Fruit fly (Drosophila melanogaster): ENCODE measurements around the gene Nepl17.

The Nepl17 gene

DNA sequence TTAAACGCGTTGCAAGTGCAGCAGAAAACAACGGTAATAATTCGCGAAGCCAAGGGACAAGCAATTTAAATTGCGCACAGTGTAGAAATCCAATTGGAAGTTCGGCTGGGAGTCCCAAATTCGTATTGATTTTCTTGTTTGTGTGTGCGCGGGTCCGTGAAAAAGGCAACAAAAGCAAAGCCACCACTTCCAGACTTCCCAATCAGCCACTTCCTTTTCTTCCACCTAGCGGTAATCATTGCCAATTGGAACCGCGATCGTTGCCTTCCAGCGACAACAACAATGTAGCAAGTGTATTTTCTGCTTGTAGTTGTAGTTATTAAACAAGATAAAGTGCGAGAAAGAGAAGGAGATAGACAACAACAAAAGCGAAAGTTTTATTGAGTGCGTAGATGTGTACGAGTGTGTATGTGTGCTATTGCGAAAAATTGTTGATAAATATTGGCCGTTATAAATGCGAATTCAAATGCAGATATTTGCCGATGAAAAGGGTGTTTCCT is 27.3 kb upstream of the Nepl17 start:
- TF ChIP-seq Eip78C (GFP tag) (peak; percentile 39), CG8119 (GFP tag; IDR thresholded peaks at IDR 0.05) (0 out of 3 replicates have a peak, but pooled peaks have one; percentile 44), Eip75B (GFP tag; optimal IDR thresholded peaks at IDR 0.05) (peak; percentile 10), Ets96B (tag; optimal IDR thresholded peaks at IDR 0.05) (no peak), CG15336 (GFP tag; IDR thresholded peaks at IDR 0.05) (0 out of 2 replicates have a peak, but pooled peaks have one; percentile 10), Blimp-1 (GFP tag; optimal IDR thresholded peaks at IDR 0.05) (peak; percentile 88), CG6276 (GFP tag; optimal IDR thresholded peaks at IDR 0.05) (peak; percentile 9), achi (GFP tag; optimal IDR thresholded peaks at IDR 0.05) (no peak), eg (GFP tag; IDR thresholded peaks at IDR 0.05) (no peak), CG3032 (tag; optimal IDR thresholded peaks at IDR 0.05) (no peak), dsx (GFP tag; optimal IDR thresholded peaks at IDR 0.05; ENCODE audit: poor library complexity, severe bottlenecking) (peak; percentile 90), esn (GFP tag; optimal IDR thresholded peaks at IDR 0.05) (peak; percentile 48)

dm6 chr3R:28845981-28846380 is 26.7 kb upstream of the Nepl17 start:
- TF ChIP-seq Eip75B (GFP tag; optimal IDR thresholded peaks at IDR 0.05) = no peak
- TF ChIP-seq esn (GFP tag; optimal IDR thresholded peaks at IDR 0.05) = no peak
- 0 out of 3 replicates have a peak, but pooled peaks have one; percentile 22 for TF ChIP-seq eg (GFP tag; IDR thresholded peaks at IDR 0.05)
- peak; percentile 13 for TF ChIP-seq svp (GFP tag)

DNA sequence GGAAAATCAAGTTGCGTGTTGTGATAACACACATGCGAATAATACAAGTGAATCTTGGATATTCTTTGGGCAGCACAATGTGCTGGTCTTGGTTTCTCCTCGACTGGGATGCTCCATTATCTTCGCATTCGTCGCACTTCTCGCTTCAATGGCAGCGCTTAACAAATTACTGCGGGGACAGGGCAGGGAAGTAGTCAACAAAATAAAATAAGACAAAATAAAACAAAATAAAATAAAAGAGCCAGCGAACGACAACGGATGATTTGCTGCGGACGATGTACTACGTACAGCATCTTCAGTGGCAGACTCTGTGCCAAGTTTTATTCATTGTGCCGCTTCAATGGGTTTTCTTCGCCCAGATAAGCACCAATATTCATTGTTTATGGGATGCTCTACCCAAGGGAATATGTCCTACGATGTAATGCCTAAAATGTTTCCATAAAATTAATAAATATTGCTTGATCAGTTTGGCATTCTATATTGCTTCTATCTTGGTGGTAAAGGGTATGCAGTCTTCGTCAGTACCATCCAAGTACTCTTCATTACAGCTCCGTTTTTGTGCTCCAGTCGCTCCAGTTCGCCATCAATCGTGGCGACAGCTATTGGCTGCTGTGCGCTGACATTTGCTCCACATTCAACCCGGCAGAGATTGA is 25.7 kb upstream of the Nepl17 start:
- peak; percentile 66 for TF ChIP-seq CG16779 (tag; optimal IDR thresholded peaks at IDR 0.05)
- TF ChIP-seq vri (GFP tag; optimal IDR thresholded peaks at IDR 0.05) = no peak
- TF ChIP-seq CG6808 (GFP tag; optimal IDR thresholded peaks at IDR 0.05) = peak; percentile 88
- peak; percentile 74 for TF ChIP-seq CG3919 (GFP tag; optimal IDR thresholded peaks at IDR 0.05)
- peak; percentile 61 for TF ChIP-seq net (GFP tag; optimal IDR thresholded peaks at IDR 0.05)
- peak; percentile 66 for TF ChIP-seq achi (GFP tag; optimal IDR thresholded peaks at IDR 0.05)
- peak; percentile 52 for TF ChIP-seq CG8319 (GFP tag; optimal IDR thresholded peaks at IDR 0.05)
- peak; percentile 62 for TF ChIP-seq fd59A (GFP tag; optimal IDR thresholded peaks at IDR 0.05)
- TF ChIP-seq Eip93F (GFP tag; optimal IDR thresholded peaks at IDR 0.05) = no peak
- TF ChIP-seq CG7368 (GFP tag; optimal IDR thresholded peaks at IDR 0.05) = peak; percentile 58
- peak; percentile 59 for TF ChIP-seq topi (GFP tag; optimal IDR thresholded peaks at IDR 0.05)
- peak; percentile 16 for TF ChIP-seq Ets21C (GFP tag; optimal IDR thresholded peaks at IDR 0.05)
- peak; percentile 27 for TF ChIP-seq CG4318 (GFP tag; optimal IDR thresholded peaks at IDR 0.05)
- peak; percentile 64 for TF ChIP-seq Hr4 (GFP tag; optimal IDR thresholded peaks at IDR 0.05)
- TF ChIP-seq Eip75B (GFP tag; optimal IDR thresholded peaks at IDR 0.05) = peak; percentile 79
- peak; percentile 41 for TF ChIP-seq Sox102F (GFP tag; optimal IDR thresholded peaks at IDR 0.05)
- TF ChIP-seq OdsH (GFP tag; optimal IDR thresholded peaks at IDR 0.05) = peak; percentile 72
- peak; percentile 70 for TF ChIP-seq CG32006 (GFP tag; optimal IDR thresholded peaks at IDR 0.05)
- TF ChIP-seq CG6854 (GFP tag; optimal IDR thresholded peaks at IDR 0.05) = no peak
- no peak for TF ChIP-seq Hr38 (GFP tag; optimal IDR thresholded peaks at IDR 0.05)
- peak; percentile 67 for TF ChIP-seq dsx (GFP tag; optimal IDR thresholded peaks at IDR 0.05; ENCODE audit: poor library complexity, severe bottlenecking)
- peak; percentile 3 for TF ChIP-seq Smox (GFP tag; optimal IDR thresholded peaks at IDR 0.05)
- TF ChIP-seq Eip78C (GFP tag) = peak; percentile 88
- peak; percentile 30 for TF ChIP-seq Sox15 (GFP tag; optimal IDR thresholded peaks at IDR 0.05)
- peak; percentile 6 for TF ChIP-seq Blimp-1 (GFP tag; optimal IDR thresholded peaks at IDR 0.05)
- peak; percentile 62 for TF ChIP-seq CG15336 (GFP tag; IDR thresholded peaks at IDR 0.05)
- TF ChIP-seq CG34406 (GFP tag; optimal IDR thresholded peaks at IDR 0.05) = peak; percentile 46
- TF ChIP-seq acj6 (GFP tag; optimal IDR thresholded peaks at IDR 0.05) = peak; percentile 59
- TF ChIP-seq CG6792 (GFP tag; optimal IDR thresholded peaks at IDR 0.05) = peak; percentile 58
- peak; percentile 80 for TF ChIP-seq svp (GFP tag)
- TF ChIP-seq Hr39 (GFP tag; optimal IDR thresholded peaks at IDR 0.05) = peak; percentile 22
- peak; percentile 50 for TF ChIP-seq Gug (GFP tag; IDR thresholded peaks at IDR 0.05)
- TF ChIP-seq esn (GFP tag; optimal IDR thresholded peaks at IDR 0.05) = peak; percentile 44
- TF ChIP-seq CG11762 (GFP tag; optimal IDR thresholded peaks at IDR 0.05; ENCODE audit: insufficient read depth) = peak; percentile 55
- TF ChIP-seq CG31627 (GFP tag; optimal IDR thresholded peaks at IDR 0.05) = peak; percentile 29
- TF ChIP-seq CG8119 (GFP tag; IDR thresholded peaks at IDR 0.05) = peak; percentile 66
- TF ChIP-seq CG6163 (GFP tag; IDR thresholded peaks at IDR 0.05) = peak; percentile 86
- TF ChIP-seq lz (GFP tag; optimal IDR thresholded peaks at IDR 0.05) = peak; percentile 47
- peak; percentile 8 to 61 for TF ChIP-seq salr (GFP tag; optimal IDR thresholded peaks at IDR 0.05)
- TF ChIP-seq eg (GFP tag; IDR thresholded peaks at IDR 0.05) = peak; percentile 87
- TF ChIP-seq CG9139 (GFP tag; optimal IDR thresholded peaks at IDR 0.05) = peak; percentile 71

Data from whole organism, prepupa.